Fruit fly (Drosophila melanogaster) whole organism: ENCODE measurements around the gene CG14720.

Source experiments
- CG8478 ChIP-seq: fragments of >200 bp; optimal IDR thresholded peaks from 2 replicates; lab custom pipeline; 2018; ENCODE audit warnings: inconsistent platforms
- Dll ChIP-seq: fragments of >200 bp; optimal IDR thresholded peaks from 2 replicates; lab custom pipeline; 2017
- EcR ChIP-seq, 2 experiments: fragments of >200 bp; optimal IDR thresholded peaks; 2 replicates each; lab custom pipeline; 2017; ENCODE audit warnings: missing biosample characterization in 2 of 2, missing genetic modification characterization in 2 of 2, missing genetic modification reagents in 2 of 2
- pan ChIP-seq: fragments of >200 bp; optimal IDR thresholded peaks from 2 replicates; lab custom pipeline; 2017
- psq ChIP-seq: fragments of >200 bp; optimal IDR thresholded peaks from 2 replicates; lab custom pipeline; 2017
- usp ChIP-seq: fragments of >200 bp; optimal IDR thresholded peaks from 2 replicates; lab custom pipeline; 2017; ENCODE audit warnings: missing biosample characterization, missing genetic modification characterization, mixed read lengths

The CG14720 gene

dm6 chr3R:11696209-11696608 lies 15.3 kb upstream of the CG14720 start, which contains the start of gene CG14717:
TSS of gene CG14717 (plus strand) at chr3R:11696509.
- TF ChIP-seq CG8478 (lab: Kevin White, UChicago) (no peak), EcR (GFP tag; optimal IDR thresholded peaks at IDR 0.05; lab: Kevin White, UChicago) (no peak), Dll (lab: Kevin White, UChicago) (no peak), psq (lab: Kevin White, UChicago) (no peak), pan (no peak), usp (GFP tag; lab: Kevin White, UChicago) (no peak)

dm6 chr3R:11700314-11700713 lies 11.2 kb upstream of the CG14720 start, which contains the start of gene CG14718:
TSS of gene CG14718 (plus strand) at chr3R:11700614.
- TF ChIP-seq Dll (lab: Kevin White, UChicago) (no peak), usp (GFP tag; lab: Kevin White, UChicago) (no peak), EcR (GFP tag; optimal IDR thresholded peaks at IDR 0.05; lab: Kevin White, UChicago) (no peak), pan (no peak), psq (lab: Kevin White, UChicago) (no peak), CG8478 (lab: Kevin White, UChicago) (no peak)

dm6 chr3R:11703730-11704129 lies 7.7 kb upstream of the CG14720 start, which contains the start of gene I-t:
TSS of gene I-t (plus strand) at chr3R:11704030.
- no peak for TF ChIP-seq usp (GFP tag; lab: Kevin White, UChicago)
- no peak for TF ChIP-seq psq (lab: Kevin White, UChicago)
- TF ChIP-seq pan = no peak
- TF ChIP-seq CG8478 (lab: Kevin White, UChicago) = no peak
- TF ChIP-seq EcR (GFP tag; optimal IDR thresholded peaks at IDR 0.05; lab: Kevin White, UChicago) = no peak
- no peak for TF ChIP-seq Dll (lab: Kevin White, UChicago)

DNA sequence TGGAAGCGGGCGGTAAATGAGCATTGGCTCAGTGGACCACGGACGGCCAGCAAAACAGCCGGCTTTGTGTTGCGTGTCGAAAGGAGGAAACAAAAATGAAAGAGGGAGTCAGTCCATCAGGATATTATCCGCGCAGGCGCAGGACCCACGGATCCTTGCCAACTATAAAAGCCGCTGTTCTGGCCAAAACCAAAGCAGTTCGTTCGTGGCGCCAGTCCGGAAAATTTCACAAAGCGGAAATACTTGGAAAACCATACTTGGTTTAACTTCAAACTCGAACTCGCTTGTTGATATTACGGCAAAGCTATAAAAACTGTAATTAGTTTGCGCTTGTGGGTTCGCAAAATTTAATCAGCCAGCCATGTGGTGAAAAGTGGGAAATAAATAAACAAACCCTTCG lies 10.1 kb downstream of the CG14720 start, which contains the start of gene CG12594:
Gene CG12594, plus strand, starts transcription at position 142 of the 400 bp plus-strand sequence.
- TF ChIP-seq psq (lab: Kevin White, UChicago) (no peak), usp (GFP tag; lab: Kevin White, UChicago) (no peak), Dll (lab: Kevin White, UChicago) (no peak), pan (no peak), CG8478 (lab: Kevin White, UChicago) (no peak), EcR (GFP tag; optimal IDR thresholded peaks at IDR 0.05; lab: Kevin White, UChicago) (no peak)

DNA sequence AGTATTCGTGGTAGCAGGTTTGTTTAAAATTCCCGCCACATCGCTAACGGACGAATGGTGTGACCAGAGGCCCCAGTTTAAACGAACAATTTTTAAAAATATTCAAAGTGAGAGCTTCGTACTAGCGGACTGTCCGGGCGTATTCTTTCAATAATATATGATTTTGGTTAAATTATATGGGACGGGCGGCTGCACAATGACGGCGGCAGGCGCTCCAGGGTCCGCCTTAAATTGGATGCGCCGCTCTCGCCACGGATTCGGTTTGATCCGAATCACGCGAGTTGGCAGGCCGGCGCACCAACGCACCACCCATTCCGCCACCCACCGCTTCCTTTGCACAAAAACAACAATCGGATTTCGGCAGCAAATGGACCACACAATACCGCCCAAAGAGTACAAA lies 23.9 kb downstream of the CG14720 start, which contains the start of gene CG14721:
Gene CG14721, plus strand, starts transcription at position 111 of the 400 bp plus-strand sequence.
- no peak for TF ChIP-seq Dll (lab: Kevin White, UChicago)
- no peak for TF ChIP-seq EcR (GFP tag; optimal IDR thresholded peaks at IDR 0.05; lab: Kevin White, UChicago)
- TF ChIP-seq usp (GFP tag; lab: Kevin White, UChicago) = no peak
- TF ChIP-seq pan = no peak
- no peak for TF ChIP-seq CG8478 (lab: Kevin White, UChicago)
- TF ChIP-seq psq (lab: Kevin White, UChicago) = no peak

- TF ChIP-seq pan (no peak), psq (lab: Kevin White, UChicago) (no peak), EcR (GFP tag; optimal IDR thresholded peaks at IDR 0.05; lab: Kevin White, UChicago) (no peak), CG8478 (lab: Kevin White, UChicago) (no peak), Dll (lab: Kevin White, UChicago) (no peak), usp (GFP tag; lab: Kevin White, UChicago) (no peak)
Measured at dm6 chr3R:11741730-11742203, 30.3 kb downstream of the CG14720 start, which contains the start of the genes Blm and CG14722. TSS of gene Blm (minus strand) at chr3R:11741783. TSS of gene CG14722 (plus strand) at chr3R:11741890.

- TF ChIP-seq pan (no peak), CG8478 (lab: Kevin White, UChicago) (no peak), psq (lab: Kevin White, UChicago) (no peak), usp (GFP tag; lab: Kevin White, UChicago) (no peak), EcR (GFP tag; optimal IDR thresholded peaks at IDR 0.05; lab: Kevin White, UChicago) (no peak), Dll (lab: Kevin White, UChicago) (no peak)
Measured at dm6 chr3R:11749297-11750293, 38.1 kb downstream of the CG14720 start, which contains the start of gene CG6923. TSS of gene CG6923 (minus strand) at chr3R:11750029.

DNA sequence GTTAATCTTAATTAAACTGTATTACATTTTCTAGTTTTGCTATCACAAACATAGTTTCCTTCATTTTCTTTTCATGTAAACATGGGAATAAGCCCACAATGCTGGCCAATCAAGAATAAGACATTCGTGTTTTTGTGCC lies 38.7 kb downstream of the CG14720 start, which contains the start of gene CG43062:
Gene CG43062, plus strand, starts transcription at position 40 of the 139 bp plus-strand sequence.
- TF ChIP-seq pan (no peak), usp (GFP tag; lab: Kevin White, UChicago) (no peak)

- no peak for TF ChIP-seq CG8478 (lab: Kevin White, UChicago)
Measured at dm6 chr3R:11751756-11752155, 40.3 kb downstream of the CG14720 start.

dm6 chr3R:11756762-11757161 lies 45.3 kb downstream of the CG14720 start:
- TF ChIP-seq CG8478 (lab: Kevin White, UChicago) (no peak), psq (lab: Kevin White, UChicago) (no peak), usp (GFP tag; lab: Kevin White, UChicago) (no peak), EcR (GFP tag; optimal IDR thresholded peaks at IDR 0.05; lab: Kevin White, UChicago) (no peak), Dll (lab: Kevin White, UChicago) (no peak), pan (no peak)

- TF ChIP-seq pan = no peak
Measured at dm6 chr3R:11757197-11757856, 45.9 kb downstream of the CG14720 start.

DNA sequence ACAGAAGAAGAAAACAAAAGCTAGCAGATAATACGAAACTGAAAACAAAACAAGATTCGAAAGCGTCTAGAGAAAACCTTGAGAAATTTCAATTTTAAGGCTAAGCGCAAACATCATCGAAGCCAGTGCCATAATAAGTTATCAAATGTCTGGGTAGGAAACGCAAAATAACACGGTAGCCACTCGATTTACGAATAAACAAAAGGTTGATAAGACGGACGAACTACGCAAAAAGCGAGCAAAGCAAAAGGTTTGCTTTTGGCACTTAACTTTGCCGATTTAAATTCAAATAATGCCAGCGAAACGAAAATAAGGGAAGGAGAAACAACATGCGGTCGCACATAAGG lies 46.7 kb downstream of the CG14720 start:
- TF ChIP-seq psq (lab: Kevin White, UChicago) = no peak
- TF ChIP-seq CG8478 (lab: Kevin White, UChicago) = no peak
- no peak for TF ChIP-seq Dll (lab: Kevin White, UChicago)
- no peak for TF ChIP-seq EcR (GFP tag; optimal IDR thresholded peaks at IDR 0.05; lab: Kevin White, UChicago)
- TF ChIP-seq pan = no peak
- TF ChIP-seq usp (GFP tag; lab: Kevin White, UChicago) = no peak
